Fruit fly (Drosophila melanogaster) whole organism, wandering third instar larva: ENCODE measurements around the gene CG33631.

Experiments used
- Dfd ChIP-seq: fragments of >200 bp; optimal IDR thresholded peaks from 2 replicates; lab custom pipeline; 2017; ENCODE audit warnings: missing biosample characterization, missing genetic modification characterization
- Hr78 ChIP-seq: fragments of >200 bp; optimal IDR thresholded peaks from 2 replicates; lab custom pipeline; 2017; ENCODE audit warnings: missing biosample characterization, missing genetic modification characterization
- Myc ChIP-seq: fragments of >200 bp; optimal IDR thresholded peaks from 2 replicates; lab custom pipeline; 2017
- fru ChIP-seq: fragments of 200-800 bp; sonication (Bioruptor generic); optimal IDR thresholded peaks from 3 replicates; lab custom pipeline; 2016; ENCODE audit warnings: missing biosample characterization, mild to moderate bottlenecking, missing genetic modification characterization
- h ChIP-seq: fragments of 200-800 bp; sonication (Bioruptor generic); optimal IDR thresholded peaks from 3 replicates; lab custom pipeline; 2016; ENCODE audit warnings: missing biosample characterization, mild to moderate bottlenecking, missing genetic modification characterization
- sage ChIP-seq: fragments of 200-800 bp; sonication (Bioruptor generic); optimal IDR thresholded peaks from 2 replicates; lab custom pipeline; 2016; ENCODE audit warnings: missing biosample characterization, mild to moderate bottlenecking, missing genetic modification characterization
- sv ChIP-seq: fragments of 200-800 bp; sonication (Bioruptor generic); optimal IDR thresholded peaks from 3 replicates; lab custom pipeline; 2016; ENCODE audit warnings: missing biosample characterization, missing genetic modification characterization
- usp ChIP-seq: fragments of >200 bp; optimal IDR thresholded peaks from 2 replicates; lab custom pipeline; 2017; ENCODE audit warnings: missing biosample characterization, missing genetic modification characterization
- woc ChIP-seq: sonication (Bioruptor generic); optimal IDR thresholded peaks from 2 replicates; lab custom pipeline; 2016; ENCODE audit warnings: missing biosample characterization, mild to moderate bottlenecking, missing genetic modification characterization

- TF ChIP-seq woc (GFP tag; lab: Kevin White, UChicago) (no peak), sage (no peak), Hr78 (GFP tag; lab: Kevin White, UChicago) (no peak), h (no peak), Myc (lab: Kevin White, UChicago) (no peak), sv (GFP tag; lab: Kevin White, UChicago) (no peak), usp (no peak), Dfd (GFP tag; lab: Kevin White, UChicago) (no peak), fru (GFP tag; lab: Kevin White, UChicago) (no peak)
Measured at dm6 chr3R:10095765-10096164, 32.0 kb downstream of the CG33631 start.
